Worm (Caenorhabditis elegans) whole organism, early embryonic: Measurements from ENCODE around the gene K08B5.2.
"Not testable (repeated sequence)": the region's sequence is repeated elsewhere in the genome, so short reads cannot be mapped to it uniquely, and the experiment has no call there.

Experiments
- B0310.2 ChIP-seq: sonication (generic microtip); optimal IDR thresholded peaks from 2 replicates; lab custom pipeline; 2016; ENCODE audit warnings: mild to moderate bottlenecking, missing genetic modification characterization, missing compliant biosample characterization
- F13C5.2 ChIP-seq: sonication (generic microtip); optimal IDR thresholded peaks from 2 replicates; lab custom pipeline; 2017; ENCODE audit warnings: mild to moderate bottlenecking, missing genetic modification characterization, inconsistent platforms, missing compliant biosample characterization
- aly-1 ChIP-seq: sonication (generic microtip); optimal IDR thresholded peaks from 2 replicates; lab custom pipeline; 2016; ENCODE audit warnings: missing genetic modification characterization, missing compliant biosample characterization
- ama-1 ChIP-seq: fragments of 150-350 bp; optimal IDR thresholded peaks from 2 replicates; lab custom pipeline; 2014
- ceh-13 ChIP-seq: fragments of 200-800 bp; sonication (Bioruptor generic); optimal IDR thresholded peaks from 2 replicates; lab custom pipeline; 2018; ENCODE audit warnings: mild to moderate bottlenecking, missing genetic modification characterization, missing compliant biosample characterization
- ceh-36 ChIP-seq: sonication (generic microtip); optimal IDR thresholded peaks from 2 replicates; lab custom pipeline; 2016; ENCODE audit warnings: missing genetic modification characterization, inconsistent platforms, missing compliant biosample characterization
- ets-7 ChIP-seq: sonication (generic microtip); optimal IDR thresholded peaks from 2 replicates; lab custom pipeline; 2016; ENCODE audit warnings: missing genotype, missing genetic modification characterization, missing compliant biosample characterization
- flt-1 ChIP-seq: fragments of 200-800 bp; sonication (Bioruptor generic); IDR thresholded peaks from 2 replicates; pipeline ENCODE4 v1.3.6; 2022; ENCODE audit warnings: missing genetic modification characterization, missing compliant biosample characterization
- hmbx-1 ChIP-seq: sonication (generic microtip); optimal IDR thresholded peaks from 2 replicates; lab custom pipeline; 2016; ENCODE audit warnings: mild to moderate bottlenecking, missing genetic modification characterization, missing compliant biosample characterization
- hmg-4 ChIP-seq: fragments of 200-800 bp; sonication (Bioruptor generic); optimal IDR thresholded peaks from 2 replicates; lab custom pipeline; 2018; ENCODE audit warnings: mild to moderate bottlenecking, missing genetic modification characterization, missing compliant biosample characterization
- hnd-1 ChIP-seq: sonication (generic microtip); optimal IDR thresholded peaks from 2 replicates; lab custom pipeline; 2016; ENCODE audit warnings: missing genetic modification characterization, missing compliant biosample characterization
- pes-1 ChIP-seq: fragments of 200-800 bp; sonication (Bioruptor generic); IDR thresholded peaks from 2 replicates; pipeline ENCODE4 v1.3.6; 2022; ENCODE audit warnings: missing genetic modification reagents, missing genetic modification characterization, missing compliant biosample characterization
- scrt-1 ChIP-seq: fragments of 200-800 bp; sonication (Bioruptor generic); IDR thresholded peaks from 2 replicates; pipeline ENCODE4 v1.3.6; 2022; ENCODE audit warnings: missing genetic modification characterization, missing compliant biosample characterization
- sea-1 ChIP-seq: fragments of 200-800 bp; sonication (Bioruptor generic); conservative IDR thresholded peaks from 2 replicates; pipeline ENCODE4 v1.3.6; 2022; ENCODE audit warnings: missing genetic modification characterization, missing compliant biosample characterization
- tbx-11 ChIP-seq: fragments of 200-800 bp; sonication (Bioruptor generic); IDR thresholded peaks from 2 replicates; pipeline ENCODE4 v1.3.6; 2022; ENCODE audit warnings: missing genetic modification characterization, missing compliant biosample characterization
- tbx-37 ChIP-seq: fragments of 200-800 bp; sonication (Bioruptor generic); conservative IDR thresholded peaks from 2 replicates; pipeline ENCODE4 v1.3.6; 2022; ENCODE audit warnings: missing genetic modification reagents, missing genetic modification characterization, missing compliant biosample characterization
- tra-4 ChIP-seq: sonication (generic microtip); optimal IDR thresholded peaks from 2 replicates; lab custom pipeline; 2017; ENCODE audit warnings: missing genetic modification characterization, missing compliant biosample characterization

Gene K08B5.2

ce11 chrX:16525632-16526031 is 28.1 kb downstream of the K08B5.2 start:
- peak; percentile 64 for TF ChIP-seq hmg-4 (GFP tag; lab: Kevin White, UChicago)
- no peak for TF ChIP-seq ama-1 (lab: Kevin White, UChicago)

ce11 chrX:16524310-16524709 is 29.4 kb downstream of the K08B5.2 start:
- TF ChIP-seq ama-1 (lab: Kevin White, UChicago) (no peak), tbx-11 (GFP tag; lab: Robert Waterston, UW) (no peak), tbx-37 (GFP tag; lab: Robert Waterston, UW) (no peak), flt-1 (GFP tag; lab: Robert Waterston, UW) (no peak)

- TF ChIP-seq aly-1 (tag; lab: Kevin White, UChicago) = no peak
- no peak for TF ChIP-seq hmbx-1 (tag; lab: Kevin White, UChicago)
- no peak for TF ChIP-seq ceh-36 (tag; lab: Kevin White, UChicago)
- no peak for TF ChIP-seq hmg-4 (GFP tag; lab: Kevin White, UChicago)
- no peak for TF ChIP-seq sea-1 (GFP tag; lab: Robert Waterston, UW)
- no peak for TF ChIP-seq tbx-11 (GFP tag; lab: Robert Waterston, UW)
- no peak for TF ChIP-seq tra-4
- TF ChIP-seq flt-1 (GFP tag; lab: Robert Waterston, UW) = no peak
- TF ChIP-seq ets-7 (tag; lab: Kevin White, UChicago) = no peak
- TF ChIP-seq pes-1 (GFP tag; lab: Robert Waterston, UW) = no peak
- TF ChIP-seq tbx-37 (GFP tag; lab: Robert Waterston, UW) = no peak
- no peak for TF ChIP-seq F13C5.2 (tag; lab: Kevin White, UChicago)
- no peak for TF ChIP-seq scrt-1 (GFP tag; lab: Robert Waterston, UW)
- no peak for TF ChIP-seq ceh-13
- no peak for TF ChIP-seq hnd-1 (tag; lab: Kevin White, UChicago)
- TF ChIP-seq ama-1 (lab: Kevin White, UChicago) = no peak
- TF ChIP-seq B0310.2 = no peak
Measured at ce11 chrX:16521722-16522121, 32.0 kb downstream of the K08B5.2 start.

ce11 chrX:16519517-16519916 is 34.2 kb downstream of the K08B5.2 start, which contains the start of gene T25D1.1:
TSS of gene T25D1.1 (plus strand) at chrX:16519817.
- TF ChIP-seq hnd-1 (tag; lab: Kevin White, UChicago) (no peak), sea-1 (GFP tag; lab: Robert Waterston, UW) (no peak), aly-1 (tag; lab: Kevin White, UChicago) (no peak), ceh-36 (tag; lab: Kevin White, UChicago) (no peak), pes-1 (GFP tag; lab: Robert Waterston, UW) (no peak), scrt-1 (GFP tag; lab: Robert Waterston, UW) (no peak), flt-1 (GFP tag; lab: Robert Waterston, UW) (no peak), tbx-37 (GFP tag; lab: Robert Waterston, UW) (no peak), B0310.2 (no peak), hmbx-1 (tag; lab: Kevin White, UChicago) (no peak), tbx-11 (GFP tag; lab: Robert Waterston, UW) (no peak), hmg-4 (GFP tag; lab: Kevin White, UChicago) (no peak), tra-4 (no peak), ama-1 (lab: Kevin White, UChicago) (no peak)

ce11 chrX:16518771-16519170 is 34.9 kb downstream of the K08B5.2 start:
- TF ChIP-seq ceh-13 (no peak), scrt-1 (GFP tag; lab: Robert Waterston, UW) (no peak), pes-1 (GFP tag; lab: Robert Waterston, UW) (no peak), F13C5.2 (tag; lab: Kevin White, UChicago) (no peak), tbx-37 (GFP tag; lab: Robert Waterston, UW) (no peak), sea-1 (GFP tag; lab: Robert Waterston, UW) (no peak), ama-1 (lab: Kevin White, UChicago) (no peak), aly-1 (tag; lab: Kevin White, UChicago) (no peak), tbx-11 (GFP tag; lab: Robert Waterston, UW) (no peak), hmbx-1 (tag; lab: Kevin White, UChicago) (no peak), tra-4 (no peak), ets-7 (tag; lab: Kevin White, UChicago) (no peak), B0310.2 (no peak), ceh-36 (tag; lab: Kevin White, UChicago) (no peak), hmg-4 (GFP tag; lab: Kevin White, UChicago) (no peak)

- TF ChIP-seq aly-1 (tag; lab: Kevin White, UChicago); hmbx-1 (tag; lab: Kevin White, UChicago); tra-4: not testable (repeated sequence)
Measured at ce11 chrX:16515265-16515664, 38.4 kb downstream of the K08B5.2 start, which contains the start of gene T25D1.2. TSS of gene T25D1.2 (plus strand) at chrX:16515565.

ce11 chrX:16505348-16505747 is 48.3 kb downstream of the K08B5.2 start, which contains the start of gene T25D1.3:
TSS of gene T25D1.3 (plus strand) at chrX:16505648.
- no peak for TF ChIP-seq ama-1 (lab: Kevin White, UChicago)
- no peak for TF ChIP-seq tra-4
- TF ChIP-seq tbx-37 (GFP tag; lab: Robert Waterston, UW) = no peak
- no peak for TF ChIP-seq aly-1 (tag; lab: Kevin White, UChicago)
- no peak for TF ChIP-seq sea-1 (GFP tag; lab: Robert Waterston, UW)
- TF ChIP-seq F13C5.2 (tag; lab: Kevin White, UChicago) = no peak
- no peak for TF ChIP-seq flt-1 (GFP tag; lab: Robert Waterston, UW)

ce11 chrX:16502997-16503396 is 50.7 kb downstream of the K08B5.2 start:
- TF ChIP-seq scrt-1 (GFP tag; lab: Robert Waterston, UW) (0 out of 2 replicates have a peak, but pooled peaks have one; percentile 45), flt-1 (GFP tag; lab: Robert Waterston, UW) (no peak), pes-1 (GFP tag; lab: Robert Waterston, UW) (peak; percentile 60; the same call in 1 of the 2 replicates), sea-1 (GFP tag; lab: Robert Waterston, UW) (0 out of 2 replicates have a peak, but pooled peaks have one; percentile 59)
